Worm (Caenorhabditis elegans) whole organism, midembryonic: ENCODE data around the gene ZK6.6.

Experiments used
- T22C8.4 ChIP-seq: fragments of 200-800 bp; sonication (Bioruptor generic); IDR thresholded peaks from 2 replicates; pipeline ENCODE4 v1.3.6; 2022; ENCODE audit warnings: missing genetic modification characterization, missing compliant biosample characterization
- cog-1 ChIP-seq: sonication (generic microtip); optimal IDR thresholded peaks from 2 replicates; lab custom pipeline; 2016; ENCODE audit warnings: missing genetic modification characterization, missing compliant biosample characterization
- flt-1 ChIP-seq: fragments of 200-800 bp; sonication (Bioruptor generic); IDR thresholded peaks from 2 replicates; pipeline ENCODE4 v1.3.6; 2022; ENCODE audit warnings: missing genetic modification characterization, missing compliant biosample characterization
- klf-2 ChIP-seq: fragments of 200-800 bp; sonication (Bioruptor generic); conservative IDR thresholded peaks from 2 replicates; pipeline ENCODE4 v1.3.6; 2022; ENCODE audit warnings: missing genetic modification reagents, missing genetic modification characterization, missing compliant biosample characterization
- med-1 ChIP-seq: sonication (generic microtip); optimal IDR thresholded peaks from 2 replicates; lab custom pipeline; 2017; ENCODE audit warnings: missing genetic modification characterization, mild to moderate bottlenecking, missing compliant biosample characterization, antibody characterized with exemption, missing genetic modification reagents; ENCODE audit not compliant: insufficient read depth
- ref-1 ChIP-seq: fragments of 200-800 bp; sonication (Bioruptor generic); conservative IDR thresholded peaks from 2 replicates; pipeline ENCODE4 v1.3.6; 2022; ENCODE audit warnings: missing genetic modification reagents, missing genetic modification characterization, missing compliant biosample characterization
- tab-1 ChIP-seq: fragments of 200-800 bp; sonication (Bioruptor generic); IDR thresholded peaks from 2 replicates; pipeline ENCODE4 v1.3.6; 2022; ENCODE audit warnings: missing genetic modification characterization, missing compliant biosample characterization
- ztf-23 ChIP-seq: fragments of 200-800 bp; sonication (Bioruptor generic); IDR thresholded peaks from 2 replicates; pipeline ENCODE4 v1.3.6; 2022; ENCODE audit warnings: missing genetic modification reagents, missing genetic modification characterization, missing compliant biosample characterization
- ztf-29 ChIP-seq: fragments of 200-800 bp; sonication (Bioruptor generic); IDR thresholded peaks from 2 replicates; pipeline ENCODE4 v1.3.6; 2022; ENCODE audit warnings: missing genetic modification reagents, missing genetic modification characterization, missing compliant biosample characterization

DNA sequence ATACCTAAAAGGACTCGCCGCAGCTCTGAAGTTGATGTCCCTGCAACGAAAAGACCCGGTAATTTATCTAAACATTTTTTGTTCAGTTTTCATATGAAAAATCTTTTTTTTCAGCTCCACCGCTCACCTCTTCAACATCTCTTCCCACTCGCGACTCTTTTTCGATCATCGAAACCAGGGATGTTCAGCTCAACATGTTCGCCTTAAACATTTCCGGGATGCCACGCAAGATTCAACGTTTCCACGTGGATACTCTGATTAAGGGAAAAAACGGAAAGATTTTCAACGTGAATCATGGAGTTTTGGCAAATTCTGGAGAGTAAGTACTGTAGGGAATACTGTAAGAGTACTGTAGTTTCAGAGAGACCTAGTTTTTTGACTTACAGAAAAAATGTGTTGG, 45.0 kb upstream of the ZK6.6 start:
- TF ChIP-seq tab-1 (no peak), ref-1 (no peak), ztf-23 (GFP tag; lab: Robert Waterston, UW) (no peak), flt-1 (GFP tag; lab: Robert Waterston, UW) (no peak), med-1 (GFP tag; lab: Kevin White, UChicago) (no peak), T22C8.4 (GFP tag; lab: Robert Waterston, UW) (no peak), klf-2 (GFP tag; lab: Robert Waterston, UW) (no peak), cog-1 (no peak), ztf-29 (no peak)
